Fruit fly (Drosophila melanogaster) ovary, adult (tissue): ENCODE results near the gene CG9265.
A peak's percentile ranks its signal among the peaks of the same experiment; 100 is the strongest.

Experiments used
- CG17801 ChIP-seq: fragments of 200-800 bp; optimal IDR thresholded peaks from 2 replicates; lab custom pipeline; 2019; ENCODE audit warnings: missing biosample characterization, mild to moderate bottlenecking, missing genetic modification characterization, moderate library complexity; ENCODE audit not compliant: partially characterized antibody

The CG9265 gene

dm6 chr2L:21071435-21071834 is at the start of gene CG9265:
Gene CG9265, minus strand, starts transcription at chr2L:21071502.
- TF ChIP-seq CG17801 (GFP tag; lab: Kevin White, UChicago): no peak

DNA sequence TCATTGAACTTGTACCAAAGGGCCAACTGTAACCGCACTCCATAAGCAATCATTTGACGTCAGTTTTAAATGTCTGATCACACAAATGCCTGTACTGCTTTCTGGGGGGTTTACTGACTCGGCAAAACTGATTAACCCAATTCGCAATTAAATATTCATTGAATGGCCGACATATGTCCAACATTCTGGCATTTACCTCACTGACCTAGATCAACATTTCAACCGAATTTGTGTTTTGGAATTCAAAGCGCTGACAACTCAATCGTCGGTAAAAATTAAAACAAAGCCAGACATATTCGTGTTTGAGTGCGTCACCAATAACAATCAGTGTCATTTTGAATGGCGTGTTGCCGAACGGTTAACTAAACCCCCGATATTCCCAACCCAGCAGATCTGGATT is 44.4 kb upstream of the CG9265 start:
- no peak for TF ChIP-seq CG17801 (GFP tag; lab: Kevin White, UChicago)

- TF ChIP-seq CG17801 (GFP tag; lab: Kevin White, UChicago): no peak
Observed at dm6 chr2L:21113546-21113945, 42.2 kb upstream of the CG9265 start.

dm6 chr2L:21111849-21112248 is 40.5 kb upstream of the CG9265 start:
- TF ChIP-seq CG17801 (GFP tag; lab: Kevin White, UChicago): no peak

- TF ChIP-seq CG17801 (GFP tag; lab: Kevin White, UChicago): no peak
Observed at dm6 chr2L:21109680-21110079, 38.4 kb upstream of the CG9265 start.

dm6 chr2L:21108759-21109282 is 37.5 kb upstream of the CG9265 start:
- TF ChIP-seq CG17801 (GFP tag; lab: Kevin White, UChicago): peak; percentile 6

dm6 chr2L:21107651-21108489 is 36.6 kb upstream of the CG9265 start:
- TF ChIP-seq CG17801 (GFP tag; lab: Kevin White, UChicago): no peak

- no peak for TF ChIP-seq CG17801 (GFP tag; lab: Kevin White, UChicago)
Observed at dm6 chr2L:21105127-21105526, 33.8 kb upstream of the CG9265 start.

DNA sequence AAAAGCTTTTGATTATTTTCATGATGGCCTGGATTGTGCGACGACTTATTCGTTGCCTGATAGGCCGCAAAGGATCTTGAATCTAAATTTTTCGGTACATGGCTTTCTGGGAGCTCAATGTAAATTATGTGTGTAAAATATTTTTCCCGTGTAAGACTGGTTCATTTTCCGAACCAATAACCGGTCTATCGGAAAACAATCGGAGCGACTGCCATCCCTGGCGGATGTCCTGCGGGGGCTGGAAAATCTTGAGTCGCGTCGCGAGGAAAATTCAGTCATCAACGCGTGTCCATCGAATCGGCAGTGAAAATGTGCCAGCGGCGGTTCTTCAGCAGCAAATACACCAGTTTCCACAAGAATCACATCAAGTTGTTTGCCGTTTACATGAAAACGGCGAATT is 33.0 kb upstream of the CG9265 start, which contains the start of the genes CG46307 and Nhe2:
TSS of gene CG46307 (plus strand) at position 243 of the 400 bp plus-strand sequence.
TSS of gene Nhe2 (plus strand) at position 243 of the 400 bp plus-strand sequence.
- no peak for TF ChIP-seq CG17801 (GFP tag; lab: Kevin White, UChicago)

DNA sequence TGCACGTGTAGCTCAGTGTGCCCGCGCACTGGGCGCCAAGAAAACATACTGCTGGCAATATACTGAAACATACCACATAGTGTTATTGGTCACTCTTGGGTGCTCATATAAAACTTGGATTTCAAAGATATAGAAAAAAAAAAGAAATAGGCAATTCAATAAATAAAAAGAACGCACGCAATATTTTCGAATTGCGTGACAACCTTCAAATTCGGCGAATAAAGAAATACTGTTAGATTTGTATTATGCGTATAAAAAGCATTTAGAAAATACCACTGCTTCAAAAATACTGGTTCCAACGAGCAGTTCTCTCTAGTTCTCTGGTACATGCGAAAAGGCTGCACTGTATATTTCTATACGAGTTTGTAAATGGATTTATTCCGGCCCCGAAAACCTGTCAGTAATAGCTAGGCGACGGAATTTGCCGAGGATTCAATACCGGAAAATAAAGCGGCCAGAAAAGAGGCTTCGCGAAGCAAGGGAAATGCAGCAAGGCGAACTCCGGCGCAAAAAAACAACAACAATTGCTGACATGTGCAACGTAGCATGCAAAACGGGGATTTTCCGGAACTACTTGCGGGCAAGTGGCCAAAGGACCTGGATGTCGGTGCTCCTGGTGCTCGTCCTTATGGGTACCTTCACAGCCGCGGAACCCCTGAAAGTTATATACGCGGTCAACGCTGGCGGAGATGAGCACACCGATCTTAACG is 31.3 kb upstream of the CG9265 start, which contains the start of gene CG9257:
TSS of gene CG9257 (plus strand) at position 345 of the 710 bp plus-strand sequence.
- TF ChIP-seq CG17801 (GFP tag; lab: Kevin White, UChicago): no peak

dm6 chr2L:21097850-21098249 is 26.5 kb upstream of the CG9265 start:
- TF ChIP-seq CG17801 (GFP tag; lab: Kevin White, UChicago): no peak

DNA sequence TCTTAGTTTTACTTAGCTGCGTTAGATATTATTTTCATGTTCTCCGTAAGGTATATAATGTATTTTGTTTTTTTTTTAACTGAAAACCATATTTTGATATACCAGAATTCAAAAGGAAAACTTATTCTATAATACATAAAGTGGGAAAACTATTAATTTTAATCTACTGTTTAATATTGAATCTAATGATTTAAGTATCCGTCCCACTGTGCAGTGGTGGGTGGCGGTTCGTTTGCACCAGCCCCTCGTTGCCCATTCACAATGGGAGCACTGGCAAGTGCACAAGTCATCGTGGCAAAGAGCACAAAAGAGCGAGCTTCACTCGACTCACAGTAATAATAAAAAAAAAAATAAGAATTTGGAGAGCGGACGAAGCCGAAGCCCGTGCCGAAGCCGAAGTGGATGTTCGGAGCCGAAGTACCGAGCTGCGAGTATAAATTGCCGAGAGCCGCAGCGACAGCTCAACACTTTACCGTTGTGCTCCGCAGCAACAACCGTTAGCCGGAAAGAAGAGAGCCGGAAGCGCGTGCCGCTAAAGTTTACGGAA is 25.2 kb upstream of the CG9265 start, which contains the start of gene CG34136:
TSS of gene CG34136 (plus strand) at position 475 of the 547 bp plus-strand sequence.
- TF ChIP-seq CG17801 (GFP tag; lab: Kevin White, UChicago): peak; percentile 74

- no peak for TF ChIP-seq CG17801 (GFP tag; lab: Kevin White, UChicago)
Observed at dm6 chr2L:21090958-21091357, 19.7 kb upstream of the CG9265 start, which contains the start of gene CG14397. Gene CG14397, plus strand, starts transcription at chr2L:21091227.

DNA sequence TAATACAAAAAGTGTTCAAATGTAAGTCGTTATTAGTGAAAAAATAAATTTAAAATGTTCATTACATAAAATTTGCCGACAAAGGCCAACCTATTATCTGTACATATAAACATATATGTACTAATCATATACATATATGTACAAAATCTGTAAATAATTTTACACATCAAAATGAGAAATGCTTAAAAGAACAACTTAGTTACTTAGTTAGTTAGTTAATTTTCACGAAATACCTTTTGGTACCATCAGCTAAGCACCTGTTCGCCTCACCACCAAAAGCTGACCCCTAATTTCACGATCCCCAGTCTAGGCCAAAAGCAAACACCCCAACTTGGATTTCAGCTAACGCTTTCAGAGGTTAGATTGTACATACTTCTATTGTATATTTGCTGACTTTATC is 17.8 kb upstream of the CG9265 start, which contains the start of gene CG9259:
TSS of gene CG9259 (plus strand) at position 301 of the 400 bp plus-strand sequence.
- TF ChIP-seq CG17801 (GFP tag; lab: Kevin White, UChicago): no peak

DNA sequence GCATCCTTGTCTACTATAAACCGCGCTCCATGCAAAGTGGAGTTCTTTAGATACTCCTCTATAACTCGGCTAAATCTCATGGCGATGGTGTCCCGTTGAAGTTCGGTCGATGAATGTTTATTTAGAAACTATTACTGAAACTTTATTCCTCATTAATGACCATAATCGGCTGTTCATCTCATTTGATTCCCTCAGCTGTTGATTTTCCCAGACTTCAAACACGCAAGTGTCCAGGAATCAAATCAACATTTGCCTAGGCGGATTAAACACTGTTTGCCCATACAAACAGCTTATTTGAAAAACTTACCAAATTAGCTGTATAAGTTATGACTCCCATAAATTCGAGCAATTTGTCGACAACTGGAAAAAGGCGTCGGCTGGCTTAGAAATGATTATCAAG is 17.3 kb upstream of the CG9265 start, which contains the start of gene ppk13:
TSS of gene ppk13 (minus strand) at position 101 of the 400 bp plus-strand sequence.
- no peak for TF ChIP-seq CG17801 (GFP tag; lab: Kevin White, UChicago)
